Fruit fly (Drosophila melanogaster): ENCODE data around the gene prt.

DNA sequence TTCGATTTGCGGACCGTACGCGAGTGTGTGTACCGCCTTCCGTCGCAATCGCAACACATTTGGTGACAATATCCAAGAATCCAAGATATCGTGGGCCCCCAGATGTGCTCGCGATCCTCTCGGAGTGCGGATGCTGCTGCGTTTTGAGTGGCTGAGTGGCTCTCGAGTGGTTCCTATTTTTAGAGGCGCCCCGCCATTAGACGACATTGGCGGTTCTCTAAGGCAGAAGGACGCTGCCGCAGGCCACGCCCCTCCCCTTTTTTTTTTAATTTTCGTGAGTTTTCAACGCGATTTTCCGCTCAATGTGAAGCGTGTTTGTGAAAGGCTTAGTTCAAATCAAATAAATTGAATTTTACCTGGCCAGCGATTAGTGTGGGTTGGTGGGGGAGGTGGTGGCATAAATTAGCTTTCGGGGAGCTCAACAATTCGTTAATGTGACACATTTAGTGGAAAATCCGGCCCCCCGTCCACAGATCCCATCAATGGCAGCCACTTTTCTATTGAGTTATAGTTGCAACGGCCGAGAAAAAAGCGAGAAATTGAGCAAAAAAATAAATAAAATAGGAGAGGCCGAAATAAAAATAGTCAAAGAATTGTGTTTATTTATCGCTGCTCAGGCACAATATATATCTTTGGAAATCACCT is 19.6 kb upstream of the prt start, which contains the start of gene nau:
- no peak for TF ChIP-seq ey (GFP tag; optimal IDR thresholded peaks at IDR 0.05)
- no peak for TF ChIP-seq Myc (optimal IDR thresholded peaks at IDR 0.05)
- TF ChIP-seq psq (GFP tag; optimal IDR thresholded peaks at IDR 0.05): no peak
- TF ChIP-seq fru (GFP tag; optimal IDR thresholded peaks at IDR 0.05): no peak
- no peak for TF ChIP-seq Sp1 (GFP tag; optimal IDR thresholded peaks at IDR 0.05)
- TF ChIP-seq CG32264 (GFP tag; optimal IDR thresholded peaks at IDR 0.05): no peak
- TF ChIP-seq h (GFP tag; optimal IDR thresholded peaks at IDR 0.05): no peak
- no peak for TF ChIP-seq dsf (GFP tag; optimal IDR thresholded peaks at IDR 0.05; ENCODE audit: borderline replicate concordance)
- no peak for TF ChIP-seq rgr (GFP tag; optimal IDR thresholded peaks at IDR 0.05)
- no peak for TF ChIP-seq br (GFP tag; optimal IDR thresholded peaks at IDR 0.05)
- no peak for TF ChIP-seq usp (GFP tag; optimal IDR thresholded peaks at IDR 0.05)
